Fruit fly (Drosophila melanogaster) whole organism, pupa: ENCODE results near the gene Fitm.

Experiments
- CG10348 ChIP-seq: fragments of 200-800 bp; sonication (Bioruptor generic); IDR thresholded peaks from 2 replicates; pipeline ENCODE4 v1.3.6; 2022; ENCODE audit warnings: missing biosample characterization, missing genetic modification characterization
- CG12605 ChIP-seq: fragments of 200-800 bp; sonication (Bioruptor generic); IDR thresholded peaks from 2 replicates; pipeline ENCODE4 v1.3.6; 2022; ENCODE audit warnings: missing biosample characterization, missing genetic modification characterization
- CG13204 ChIP-seq: fragments of 200-800 bp; sonication (Bioruptor generic); optimal IDR thresholded peaks from 2 replicates; lab custom pipeline; 2018; ENCODE audit warnings: missing biosample characterization, mild to moderate bottlenecking, missing genetic modification characterization, moderate library complexity
- CG14655 ChIP-seq: fragments of 200-800 bp; sonication (Bioruptor generic); optimal IDR thresholded peaks from 3 replicates; lab custom pipeline; 2017; ENCODE audit warnings: mild to moderate bottlenecking, missing biosample characterization, missing genetic modification reagents, missing genetic modification characterization
- CG15710 ChIP-seq: fragments of 200-800 bp; sonication (Bioruptor generic); optimal IDR thresholded peaks from 2 replicates; lab custom pipeline; 2018; ENCODE audit warnings: missing biosample characterization, mild to moderate bottlenecking, missing genetic modification characterization, moderate library complexity
- CG17806 ChIP-seq: fragments of 200-800 bp; sonication (Bioruptor generic); optimal IDR thresholded peaks from 2 replicates; lab custom pipeline; 2018; ENCODE audit warnings: missing biosample characterization, mild to moderate bottlenecking, missing genetic modification characterization, moderate library complexity
- CG32121 ChIP-seq: fragments of 200-800 bp; sonication (Bioruptor generic); IDR thresholded peaks from 2 replicates; pipeline ENCODE4 v1.3.6; 2022; ENCODE audit warnings: missing biosample characterization, missing genetic modification characterization
- CG34367 ChIP-seq: fragments of 200-800 bp; sonication (Bioruptor generic); optimal IDR thresholded peaks from 2 replicates; lab custom pipeline; 2018; ENCODE audit warnings: missing biosample characterization, mild to moderate bottlenecking, missing genetic modification characterization
- CG4496 ChIP-seq: fragments of 200-800 bp; sonication (Bioruptor generic); IDR thresholded peaks from 3 replicates; pipeline ENCODE4 v1.3.6; 2022; ENCODE audit warnings: missing biosample characterization, missing genetic modification characterization
- CG8159 ChIP-seq: fragments of 200-800 bp; sonication (Bioruptor generic); optimal IDR thresholded peaks from 3 replicates; lab custom pipeline; 2018; ENCODE audit warnings: missing biosample characterization, mild to moderate bottlenecking, missing genetic modification characterization, moderate library complexity
- CG8301 ChIP-seq: fragments of 200-800 bp; sonication (Bioruptor generic); optimal IDR thresholded peaks from 2 replicates; lab custom pipeline; 2018; ENCODE audit warnings: missing biosample characterization, mild to moderate bottlenecking, missing genetic modification characterization
- CG9948 ChIP-seq: fragments of 200-800 bp; sonication (Bioruptor generic); optimal IDR thresholded peaks from 2 replicates; lab custom pipeline; 2018; ENCODE audit warnings: missing biosample characterization, mild to moderate bottlenecking, missing genetic modification characterization, moderate library complexity
- D1 ChIP-seq: fragments of 200-800 bp; sonication (Bioruptor generic); optimal IDR thresholded peaks from 2 replicates; lab custom pipeline; 2018; ENCODE audit warnings: missing biosample characterization, mild to moderate bottlenecking, missing genetic modification characterization, moderate library complexity
- EcR ChIP-seq: fragments of 200-800 bp; sonication (Bioruptor generic); optimal IDR thresholded peaks from 3 replicates; lab custom pipeline; 2019; ENCODE audit warnings: missing biosample characterization, missing genetic modification characterization, mild to moderate bottlenecking, moderate library complexity, missing genetic modification reagents
- Ets98B ChIP-seq: fragments of 200-800 bp; sonication (Bioruptor generic); IDR thresholded peaks from 2 replicates; pipeline ENCODE4 v1.3.6; 2022; ENCODE audit warnings: missing biosample characterization, missing genetic modification characterization
- Pif1A ChIP-seq: fragments of 200-800 bp; sonication (Bioruptor generic); optimal IDR thresholded peaks from 3 replicates; lab custom pipeline; 2016; ENCODE audit warnings: missing biosample characterization, missing genetic modification characterization
- Pif1B ChIP-seq: fragments of 200-800 bp; sonication (Bioruptor generic); optimal IDR thresholded peaks from 3 replicates; lab custom pipeline; 2016; ENCODE audit warnings: missing biosample characterization, missing genetic modification characterization
- Snoo ChIP-seq: fragments of 200-800 bp; sonication (Bioruptor generic); optimal IDR thresholded peaks from 3 replicates; lab custom pipeline; 2017; ENCODE audit warnings: missing biosample characterization, mild to moderate bottlenecking, missing genetic modification characterization, inconsistent platforms
- fd96Ca ChIP-seq: fragments of 200-800 bp; sonication (Bioruptor generic); IDR thresholded peaks from 3 replicates; pipeline ENCODE4 v1.3.6; 2022; ENCODE audit warnings: missing biosample characterization, missing genetic modification characterization
- gl ChIP-seq: fragments of 200-800 bp; sonication (Bioruptor generic); optimal IDR thresholded peaks from 2 replicates; lab custom pipeline; 2018; ENCODE audit warnings: missing biosample characterization, mild to moderate bottlenecking, missing genetic modification characterization
- rn ChIP-seq: fragments of 200-800 bp; sonication (Bioruptor generic); IDR thresholded peaks from 2 replicates; pipeline ENCODE4 v1.3.6; 2022; ENCODE audit warnings: missing biosample characterization, missing genetic modification characterization

Gene Fitm

DNA sequence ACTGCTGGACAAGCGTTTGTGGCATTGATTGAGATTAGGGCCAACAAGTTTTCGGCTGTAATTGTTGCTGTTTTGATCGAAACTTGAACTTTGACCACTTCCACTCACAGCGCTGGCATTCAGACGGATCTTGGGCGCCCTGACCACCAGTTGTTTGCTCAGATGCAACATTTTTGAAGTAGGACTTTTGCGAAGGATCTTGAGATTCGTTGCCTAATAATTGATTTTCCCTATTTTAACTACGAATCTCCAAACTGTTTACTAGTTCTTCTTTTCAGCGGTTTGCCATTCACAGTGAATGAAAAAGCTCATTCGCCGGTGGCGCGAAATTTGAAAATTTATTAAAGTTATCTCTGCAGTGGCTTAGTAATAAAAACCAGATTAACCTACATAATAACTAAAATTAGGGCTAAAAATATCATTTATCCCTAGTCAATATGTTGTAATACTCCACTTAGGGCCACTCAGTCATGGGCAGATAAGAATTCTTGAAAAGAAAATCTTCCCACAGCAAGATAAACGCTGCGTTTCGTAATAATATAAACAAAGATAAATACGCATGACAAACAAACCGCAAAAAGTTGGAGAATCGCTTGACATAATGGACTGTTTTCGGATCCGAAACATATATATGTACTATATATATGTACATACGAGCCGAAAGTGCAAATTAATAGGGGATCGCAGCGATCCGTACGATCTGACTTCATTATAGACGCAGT lies 4.3 kb downstream of the Fitm start, which contains the start of the genes Dhrs4 and Gdap1:
TSS of gene Dhrs4 (minus strand) at position 267 of the 722 bp plus-strand sequence.
TSS of gene Gdap1 (plus strand) at position 574 of the 722 bp plus-strand sequence.
- TF ChIP-seq EcR (GFP tag; lab: Kevin White, UChicago) (no peak), CG4496 (GFP tag; lab: Robert Waterston, UW) (no peak), rn (GFP tag; lab: Robert Waterston, UW) (no peak), gl (tag; lab: Kevin White, UChicago) (peak; percentile 69), fd96Ca (GFP tag; lab: Robert Waterston, UW) (0 out of 3 replicates have a peak, but pooled peaks have one; percentile 30), CG32121 (GFP tag; lab: Robert Waterston, UW) (no peak), Pif1B (GFP tag; lab: Kevin White, UChicago) (no peak), CG9948 (tag; lab: Kevin White, UChicago) (no peak), Ets98B (GFP tag; lab: Robert Waterston, UW) (0 out of 2 replicates have a peak, but pooled peaks have one; percentile 18), Snoo (tag; lab: Kevin White, UChicago) (peak; percentile 9), Pif1A (GFP tag; lab: Kevin White, UChicago) (no peak), CG15710 (tag; lab: Kevin White, UChicago) (no peak), CG8301 (tag; lab: Kevin White, UChicago) (no peak), CG14655 (GFP tag; lab: Kevin White, UChicago) (no peak), D1 (tag; lab: Kevin White, UChicago) (no peak), CG17806 (tag; lab: Kevin White, UChicago) (no peak), CG13204 (GFP tag; lab: Kevin White, UChicago) (no peak), CG8159 (tag; lab: Kevin White, UChicago) (no peak), CG34367 (no peak), CG10348 (GFP tag; lab: Robert Waterston, UW) (no peak), CG12605 (GFP tag; lab: Robert Waterston, UW) (no peak)

DNA sequence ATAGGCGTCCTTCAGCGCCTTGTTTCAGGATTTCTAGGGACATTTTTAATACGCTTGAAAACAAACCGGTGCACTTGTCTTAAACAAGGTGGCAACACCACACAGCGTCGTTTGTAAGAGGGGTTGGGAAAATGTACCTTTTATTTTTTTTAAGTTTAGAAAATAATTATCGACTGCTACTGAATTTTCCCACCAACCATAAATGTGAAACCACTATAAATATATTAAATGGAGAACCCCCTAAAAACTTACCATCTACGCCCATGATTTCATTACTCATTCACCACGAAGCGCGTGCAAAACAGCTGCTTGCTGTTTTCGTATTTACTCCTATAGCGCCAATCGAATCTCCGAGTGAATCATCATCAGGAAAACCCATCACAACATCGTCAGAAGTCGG lies 6.6 kb downstream of the Fitm start, which contains the start of the genes Tcs5 and CHMP2B:
TSS of gene Tcs5 (minus strand) at position 84 of the 400 bp plus-strand sequence.
TSS of gene CHMP2B (plus strand) at position 308 of the 400 bp plus-strand sequence.
- TF ChIP-seq CG8159 (tag; lab: Kevin White, UChicago) (peak; percentile 100), Snoo (tag; lab: Kevin White, UChicago) (peak; percentile 100), CG17806 (tag; lab: Kevin White, UChicago) (peak; percentile 100), fd96Ca (GFP tag; lab: Robert Waterston, UW) (peak; percentile 100), Ets98B (GFP tag; lab: Robert Waterston, UW) (peak; percentile 100), EcR (GFP tag; lab: Kevin White, UChicago) (peak; percentile 71), Pif1A (GFP tag; lab: Kevin White, UChicago) (peak; percentile 100), D1 (tag; lab: Kevin White, UChicago) (no peak), CG32121 (GFP tag; lab: Robert Waterston, UW) (peak; percentile 100), CG12605 (GFP tag; lab: Robert Waterston, UW) (peak; percentile 100), CG14655 (GFP tag; lab: Kevin White, UChicago) (peak; percentile 100), rn (GFP tag; lab: Robert Waterston, UW) (peak; percentile 100), Pif1B (GFP tag; lab: Kevin White, UChicago) (peak; percentile 100), CG13204 (GFP tag; lab: Kevin White, UChicago) (peak; percentile 98), CG34367 (peak; percentile 100), CG15710 (tag; lab: Kevin White, UChicago) (peak; percentile 100), CG10348 (GFP tag; lab: Robert Waterston, UW) (peak; percentile 100), CG4496 (GFP tag; lab: Robert Waterston, UW) (peak; percentile 100), CG9948 (tag; lab: Kevin White, UChicago) (peak; percentile 100), gl (tag; lab: Kevin White, UChicago) (peak; percentile 99), CG8301 (tag; lab: Kevin White, UChicago) (peak; percentile 100)

DNA sequence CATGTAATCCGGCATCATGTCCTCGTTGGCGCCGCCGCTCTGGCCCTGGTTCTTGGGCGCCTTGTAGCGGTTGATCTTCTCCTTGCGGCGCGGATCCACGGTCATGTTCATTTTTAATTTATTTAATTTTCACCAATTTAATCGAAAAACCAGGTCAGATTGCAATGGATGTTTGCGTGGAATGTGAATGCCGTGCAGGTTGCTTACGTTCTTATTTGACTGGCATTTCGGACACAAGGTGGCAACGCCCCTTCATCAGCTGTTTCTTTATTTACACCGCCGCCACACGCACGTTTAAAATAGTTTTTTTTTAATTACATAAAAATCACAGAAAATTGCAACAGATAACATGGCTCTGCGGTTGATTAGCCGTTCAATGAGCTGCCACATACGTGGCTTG lies 9.7 kb downstream of the Fitm start, which contains the start of the genes CG10674 and CG4611:
TSS of gene CG10674 (minus strand) at position 170 of the 400 bp plus-strand sequence.
TSS of gene CG4611 (plus strand) at position 254 of the 400 bp plus-strand sequence.
- TF ChIP-seq CG12605 (GFP tag; lab: Robert Waterston, UW) (no peak), CG4496 (GFP tag; lab: Robert Waterston, UW) (no peak), CG14655 (GFP tag; lab: Kevin White, UChicago) (no peak), Pif1A (GFP tag; lab: Kevin White, UChicago) (no peak), CG17806 (tag; lab: Kevin White, UChicago) (no peak), Ets98B (GFP tag; lab: Robert Waterston, UW) (no peak), CG8301 (tag; lab: Kevin White, UChicago) (no peak), EcR (GFP tag; lab: Kevin White, UChicago) (no peak), CG10348 (GFP tag; lab: Robert Waterston, UW) (no peak), CG8159 (tag; lab: Kevin White, UChicago) (no peak), CG9948 (tag; lab: Kevin White, UChicago) (no peak), CG32121 (GFP tag; lab: Robert Waterston, UW) (no peak), D1 (tag; lab: Kevin White, UChicago) (no peak)

DNA sequence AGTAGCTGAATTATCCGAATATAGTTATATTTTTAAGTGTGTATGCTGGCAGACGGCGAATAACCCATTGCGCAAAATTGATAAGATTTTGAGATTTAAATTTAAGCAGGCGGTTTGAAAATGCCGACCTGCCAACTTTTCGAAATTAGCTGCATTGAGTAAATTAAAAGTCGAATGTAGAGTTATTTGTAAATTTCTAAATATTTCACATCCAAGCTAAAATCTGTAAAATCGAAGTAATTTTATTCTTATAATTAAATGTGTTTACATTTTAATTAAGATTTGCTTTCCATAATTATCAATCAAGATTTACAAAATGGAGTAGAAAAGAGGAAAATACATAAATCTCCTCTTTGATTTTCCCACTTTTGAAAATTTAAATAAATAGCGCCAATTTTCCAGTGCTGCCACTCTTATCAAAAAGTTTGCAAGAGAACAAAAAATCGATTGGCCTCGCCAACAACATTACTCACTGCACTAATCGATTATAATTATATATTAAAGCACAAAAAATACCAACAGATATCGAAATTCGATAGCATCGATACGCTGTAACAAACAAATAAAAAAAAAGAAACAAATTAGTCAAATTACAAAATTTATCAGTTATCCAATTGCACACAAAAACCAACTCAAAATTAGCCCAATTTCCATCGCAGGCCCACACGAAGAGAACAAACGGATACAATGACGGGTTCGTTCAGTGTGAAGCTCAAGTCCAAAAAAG lies 12.0 kb downstream of the Fitm start, which contains the start of gene Yod1:
TSS of gene Yod1 (plus strand) at position 168 of the 727 bp plus-strand sequence.
- TF ChIP-seq Snoo (tag; lab: Kevin White, UChicago) (no peak), CG9948 (tag; lab: Kevin White, UChicago) (no peak), CG12605 (GFP tag; lab: Robert Waterston, UW) (0 out of 2 replicates have a peak, but pooled peaks have one; percentile 12), gl (tag; lab: Kevin White, UChicago) (peak; percentile 33), rn (GFP tag; lab: Robert Waterston, UW) (no peak), fd96Ca (GFP tag; lab: Robert Waterston, UW) (no peak), CG32121 (GFP tag; lab: Robert Waterston, UW) (peak; percentile 8; the same call in 1 of the 2 replicates), CG14655 (GFP tag; lab: Kevin White, UChicago) (no peak), CG4496 (GFP tag; lab: Robert Waterston, UW) (no peak), Pif1B (GFP tag; lab: Kevin White, UChicago) (no peak), Ets98B (GFP tag; lab: Robert Waterston, UW) (peak; percentile 19; the same call in 1 of the 2 replicates), D1 (tag; lab: Kevin White, UChicago) (no peak), CG34367 (no peak), CG17806 (tag; lab: Kevin White, UChicago) (no peak), EcR (GFP tag; lab: Kevin White, UChicago) (peak; percentile 88), CG8159 (tag; lab: Kevin White, UChicago) (no peak), Pif1A (GFP tag; lab: Kevin White, UChicago) (no peak)
